Fruit fly (Drosophila melanogaster) whole organism: ENCODE data around the gene Mrp5.

Experiments used
- CG8478 ChIP-seq: fragments of >200 bp; optimal IDR thresholded peaks from 2 replicates; lab custom pipeline; 2018; ENCODE audit warnings: inconsistent platforms
- EcR ChIP-seq, 2 experiments: fragments of >200 bp; optimal IDR thresholded peaks; 2 replicates each; lab custom pipeline; 2017; ENCODE audit warnings: missing biosample characterization in 2 of 2, missing genetic modification characterization in 2 of 2, missing genetic modification reagents in 2 of 2
- pan ChIP-seq: fragments of >200 bp; optimal IDR thresholded peaks from 2 replicates; lab custom pipeline; 2017
- psq ChIP-seq: fragments of >200 bp; optimal IDR thresholded peaks from 2 replicates; lab custom pipeline; 2017

DNA sequence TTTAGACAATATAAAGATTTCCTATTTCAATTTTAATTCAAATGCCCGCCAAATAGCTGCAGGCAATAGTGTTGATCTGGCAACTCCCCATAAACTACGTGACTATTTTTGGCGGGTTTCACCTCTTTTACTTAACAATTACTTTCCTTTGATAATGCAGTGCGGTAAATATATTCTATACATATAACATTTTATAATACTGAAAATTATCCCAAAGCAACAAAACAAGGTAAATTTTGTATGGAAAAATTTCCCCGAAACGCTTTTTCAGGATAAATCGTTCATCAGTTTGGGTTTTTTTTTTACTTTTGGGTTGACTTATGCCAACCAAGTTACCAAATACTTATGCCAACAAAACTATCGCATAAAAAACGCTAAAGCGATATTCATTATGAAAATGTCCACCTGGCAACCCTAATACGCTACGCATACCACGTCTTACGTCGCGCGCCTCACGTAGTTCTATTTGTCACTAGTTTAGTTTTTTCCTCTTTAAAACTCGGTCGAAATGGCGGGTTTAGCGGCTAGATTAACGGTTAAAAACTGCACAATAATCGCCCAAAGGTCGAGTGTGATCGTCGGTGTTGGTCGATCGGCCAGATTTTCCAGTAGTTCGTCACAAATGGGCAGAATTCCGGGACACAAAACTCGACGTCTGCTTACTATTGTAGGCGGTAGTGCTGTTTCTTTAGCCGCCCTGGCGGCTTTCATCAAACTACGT is 28.4 kb downstream of the Mrp5 start, which contains the start of gene MICU3:
- no peak for TF ChIP-seq pan (lab: Kevin White, UChicago)
- TF ChIP-seq psq (lab: Kevin White, UChicago) = no peak
- TF ChIP-seq CG8478 (lab: Kevin White, UChicago) = no peak
- no peak for TF ChIP-seq EcR (GFP tag; optimal IDR thresholded peaks at IDR 0.05; lab: Kevin White, UChicago)
